Fruit fly (Drosophila melanogaster): Measurements from ENCODE around the gene Alp12.

DNA sequence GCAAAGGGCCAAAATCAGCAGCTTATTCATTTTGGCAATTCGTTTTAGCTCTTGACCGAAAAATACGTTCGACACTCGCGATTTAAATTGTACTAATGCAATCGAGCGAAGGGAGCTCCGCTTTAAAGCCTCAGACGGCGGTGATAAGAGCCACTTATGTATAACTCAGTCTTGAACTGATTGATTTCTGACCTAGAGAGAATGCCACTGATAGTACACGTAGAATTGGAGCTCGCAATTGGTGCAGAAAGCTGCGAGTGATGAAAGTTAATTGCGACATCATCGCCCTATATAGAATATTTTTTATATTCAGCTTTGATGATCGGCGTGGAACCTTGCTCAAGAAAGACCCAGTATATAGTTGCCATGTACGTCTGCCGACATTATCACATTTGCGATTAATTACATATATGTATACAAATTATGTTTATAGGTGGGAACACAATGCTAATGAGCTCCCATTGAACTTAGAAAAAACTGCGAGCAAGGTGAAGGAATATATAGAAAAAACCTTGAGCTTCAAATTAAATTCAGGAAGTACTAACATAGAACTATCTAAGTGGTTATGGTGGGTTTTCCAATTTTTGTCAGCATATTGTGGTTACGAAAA lies 37.6 kb upstream of the Alp12 start, which contains the start of gene fon:
- no peak for TF ChIP-seq CTCF (optimal IDR thresholded peaks at IDR 0.05)
- TF ChIP-seq CG8478 (optimal IDR thresholded peaks at IDR 0.05), result no peak
